Worm (Caenorhabditis elegans) whole organism, late embryonic: ENCODE results near the gene ceh-54.

Experiments used
- C38D4.7 ChIP-seq: fragments of 200-800 bp; sonication (Bioruptor generic); optimal IDR thresholded peaks from 2 replicates; lab custom pipeline; 2018; ENCODE audit warnings: mild to moderate bottlenecking, missing genetic modification characterization, moderate library complexity, missing compliant biosample characterization
- F13H6.1 ChIP-seq: sonication (generic microtip); optimal IDR thresholded peaks from 2 replicates; lab custom pipeline; 2016; ENCODE audit warnings: missing genetic modification characterization, missing compliant biosample characterization
- K09A11.1 ChIP-seq: sonication (generic microtip); optimal IDR thresholded peaks from 2 replicates; lab custom pipeline; 2017; ENCODE audit warnings: antibody characterized with exemption, mild to moderate bottlenecking, missing genetic modification characterization, missing compliant biosample characterization; ENCODE audit not compliant: insufficient read depth
- T23F11.4 ChIP-seq: fragments of 200-800 bp; sonication (Bioruptor generic); optimal IDR thresholded peaks from 2 replicates; lab custom pipeline; 2018; ENCODE audit warnings: mild to moderate bottlenecking, missing genetic modification characterization, missing compliant biosample characterization
- Y22D7AL.16 ChIP-seq: sonication (generic microtip); optimal IDR thresholded peaks from 2 replicates; lab custom pipeline; 2016; ENCODE audit warnings: missing genetic modification characterization, missing compliant biosample characterization
- ahr-1 ChIP-seq: sonication (generic microtip); optimal IDR thresholded peaks from 2 replicates; lab custom pipeline; 2016; ENCODE audit warnings: missing genetic modification characterization, missing compliant biosample characterization
- ceh-14 ChIP-seq: sonication (generic microtip); optimal IDR thresholded peaks from 2 replicates; lab custom pipeline; 2016; ENCODE audit warnings: missing genotype, missing genetic modification characterization, missing compliant biosample characterization
- ceh-19 ChIP-seq: fragments of 200-800 bp; sonication (Bioruptor generic); optimal IDR thresholded peaks from 2 replicates; lab custom pipeline; 2018; ENCODE audit warnings: mild to moderate bottlenecking, missing genetic modification characterization, missing compliant biosample characterization
- ceh-2 ChIP-seq: sonication (generic microtip); optimal IDR thresholded peaks from 2 replicates; lab custom pipeline; 2016; ENCODE audit warnings: missing genotype, missing genetic modification characterization, missing compliant biosample characterization
- ceh-22 ChIP-seq: sonication (generic microtip); optimal IDR thresholded peaks from 2 replicates; lab custom pipeline; 2017; ENCODE audit warnings: missing biosample characterization, missing genetic modification characterization
- ceh-24 ChIP-seq: sonication (generic microtip); optimal IDR thresholded peaks from 2 replicates; lab custom pipeline; 2016; ENCODE audit warnings: mild to moderate bottlenecking, missing genetic modification characterization, missing compliant biosample characterization
- ceh-34 ChIP-seq: sonication (generic microtip); optimal IDR thresholded peaks from 2 replicates; lab custom pipeline; 2016; ENCODE audit warnings: mild to moderate bottlenecking, missing genetic modification characterization, missing compliant biosample characterization
- ceh-45 ChIP-seq: fragments of 200-800 bp; sonication (Bioruptor generic); IDR thresholded peaks from 2 replicates; pipeline ENCODE4 v1.3.6; 2022; ENCODE audit warnings: missing genetic modification reagents, missing genetic modification characterization, missing compliant biosample characterization
- ceh-48 ChIP-seq: sonication (generic microtip); optimal IDR thresholded peaks from 2 replicates; lab custom pipeline; 2016; ENCODE audit warnings: missing genetic modification characterization, inconsistent platforms, missing compliant biosample characterization
- ceh-9 ChIP-seq: sonication (generic microtip); optimal IDR thresholded peaks from 2 replicates; lab custom pipeline; 2016; ENCODE audit warnings: mild to moderate bottlenecking, missing genetic modification characterization, inconsistent platforms, missing compliant biosample characterization
- che-1 ChIP-seq: sonication (generic microtip); optimal IDR thresholded peaks from 2 replicates; lab custom pipeline; 2016; ENCODE audit warnings: mild to moderate bottlenecking, missing genetic modification characterization, missing compliant biosample characterization
- dmd-4 ChIP-seq: sonication (generic microtip); optimal IDR thresholded peaks from 2 replicates; lab custom pipeline; 2016; ENCODE audit warnings: borderline replicate concordance, missing genetic modification characterization, missing compliant biosample characterization
- ets-4 ChIP-seq: sonication (generic microtip); optimal IDR thresholded peaks from 2 replicates; lab custom pipeline; 2016; ENCODE audit warnings: missing genetic modification characterization, missing compliant biosample characterization
- eyg-1 ChIP-seq: sonication (generic microtip); optimal IDR thresholded peaks from 2 replicates; lab custom pipeline; 2016; ENCODE audit warnings: missing genotype, missing genetic modification characterization, missing compliant biosample characterization
- fax-1 ChIP-seq: sonication (generic microtip); optimal IDR thresholded peaks from 2 replicates; lab custom pipeline; 2016; ENCODE audit warnings: missing genotype, missing genetic modification characterization, missing compliant biosample characterization
- fkh-6 ChIP-seq: sonication (generic microtip); optimal IDR thresholded peaks from 2 replicates; lab custom pipeline; 2016; ENCODE audit warnings: missing genetic modification characterization, missing compliant biosample characterization
- hlh-30 ChIP-seq: sonication (generic microtip); optimal IDR thresholded peaks from 2 replicates; lab custom pipeline; 2017; ENCODE audit warnings: antibody characterized with exemption, missing genetic modification characterization, missing compliant biosample characterization; ENCODE audit not compliant: insufficient read depth
- hlh-6 ChIP-seq: sonication (generic microtip); optimal IDR thresholded peaks from 2 replicates; lab custom pipeline; 2016; ENCODE audit warnings: missing genotype, missing genetic modification characterization, missing compliant biosample characterization
- hlh-8 ChIP-seq: sonication (generic microtip); optimal IDR thresholded peaks from 2 replicates; lab custom pipeline; 2016; ENCODE audit warnings: missing genotype, missing genetic modification characterization, missing compliant biosample characterization
- lim-6 ChIP-seq: sonication (generic microtip); optimal IDR thresholded peaks from 2 replicates; lab custom pipeline; 2016; ENCODE audit warnings: missing genetic modification characterization, missing compliant biosample characterization
- madf-2 ChIP-seq: sonication (generic microtip); optimal IDR thresholded peaks from 2 replicates; lab custom pipeline; 2017; ENCODE audit warnings: missing genetic modification characterization, missing compliant biosample characterization
- mec-3 ChIP-seq: sonication (generic microtip); optimal IDR thresholded peaks from 2 replicates; lab custom pipeline; 2016; ENCODE audit warnings: borderline replicate concordance, missing genetic modification characterization, missing compliant biosample characterization
- nhr-11 ChIP-seq: fragments of 150-350 bp; optimal IDR thresholded peaks from 2 replicates; lab custom pipeline; 2014; ENCODE audit warnings: missing biosample characterization, missing genetic modification characterization
- nhr-232 ChIP-seq: sonication (generic microtip); optimal IDR thresholded peaks from 2 replicates; lab custom pipeline; 2016; ENCODE audit warnings: missing genetic modification characterization, missing compliant biosample characterization
- npax-4 ChIP-seq: sonication (generic microtip); optimal IDR thresholded peaks from 2 replicates; lab custom pipeline; 2016; ENCODE audit warnings: missing genetic modification characterization, missing compliant biosample characterization
- pqm-1 ChIP-seq: sonication (generic microtip); optimal IDR thresholded peaks from 2 replicates; lab custom pipeline; 2016; ENCODE audit warnings: missing genetic modification characterization, missing compliant biosample characterization
- sdc-2 ChIP-seq: sonication (generic microtip); optimal IDR thresholded peaks from 2 replicates; lab custom pipeline; 2016; ENCODE audit warnings: missing genotype, missing genetic modification characterization, missing compliant biosample characterization
- sox-4 ChIP-seq: sonication (generic microtip); optimal IDR thresholded peaks from 2 replicates; lab custom pipeline; 2017; ENCODE audit warnings: mild to moderate bottlenecking, missing genetic modification characterization, inconsistent platforms, missing compliant biosample characterization
- syd-9 ChIP-seq: sonication (generic microtip); optimal IDR thresholded peaks from 2 replicates; lab custom pipeline; 2016; ENCODE audit warnings: mild to moderate bottlenecking, missing genetic modification characterization, moderate library complexity, missing compliant biosample characterization
- tbx-7 ChIP-seq: sonication (generic microtip); optimal IDR thresholded peaks from 2 replicates; lab custom pipeline; 2016; ENCODE audit warnings: missing genotype, missing genetic modification characterization, missing compliant biosample characterization
- unc-3 ChIP-seq, 2 experiments: fragments of 200-800 bp in 1 of 2; sonication (Bioruptor generic) in 1 of 2; sonication (generic microtip) in 1 of 2; conservative IDR thresholded peaks in 1 of 2; optimal IDR thresholded peaks in 1 of 2; 2 replicates each; pipeline versions ENCODE4 v1.3.6 to Lab custom; 2016 to 2022; ENCODE audit warnings: missing compliant biosample characterization in 2 of 2, missing genetic modification characterization in 2 of 2, missing genetic modification reagents in 1 of 2
- unc-55 ChIP-seq: sonication (generic microtip); optimal IDR thresholded peaks from 2 replicates; lab custom pipeline; 2017; ENCODE audit warnings: missing biosample characterization, missing genetic modification reagents, missing genetic modification characterization
- unc-86 ChIP-seq: sonication (generic microtip); optimal IDR thresholded peaks from 2 replicates; lab custom pipeline; 2016; ENCODE audit warnings: missing genetic modification characterization, missing compliant biosample characterization
- zip-5 ChIP-seq: sonication (generic microtip); optimal IDR thresholded peaks from 2 replicates; lab custom pipeline; 2016; ENCODE audit warnings: missing genetic modification characterization, missing compliant biosample characterization

The ceh-54 gene

DNA sequence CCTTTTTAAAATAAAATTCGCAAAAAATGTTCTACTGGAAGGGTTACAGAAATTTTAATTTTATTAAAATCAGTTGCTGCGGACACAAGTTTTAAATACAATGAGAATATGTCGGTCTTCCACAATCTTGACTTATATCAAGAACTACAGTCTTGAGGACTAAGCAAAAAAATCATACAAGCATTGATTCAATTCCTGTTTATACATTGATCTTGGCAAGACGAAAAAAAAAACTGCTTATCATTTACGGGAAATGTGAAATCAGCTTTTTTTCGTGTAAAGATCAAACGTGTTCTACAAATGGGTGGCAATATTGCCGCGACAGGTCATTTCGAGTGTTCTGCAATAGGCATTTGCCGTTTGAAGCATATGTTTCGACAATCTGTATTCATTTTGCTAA is 9.3 kb downstream of the ceh-54 start, which contains the start of gene T13C5.2:
T13C5.2 (plus strand) TSS at position 301 of the 400 bp plus-strand sequence.
- TF ChIP-seq ceh-34 (tag; lab: Kevin White, UChicago): no peak
- TF ChIP-seq hlh-8 (tag; lab: Kevin White, UChicago): no peak
- no peak for TF ChIP-seq dmd-4 (tag; lab: Kevin White, UChicago)
- TF ChIP-seq unc-3 (GFP tag; conservative IDR thresholded peaks at IDR 0.05; lab: Robert Waterston, UW): no peak
- no peak for TF ChIP-seq unc-3 (tag; optimal IDR thresholded peaks at IDR 0.05; lab: Kevin White, UChicago)
- no peak for TF ChIP-seq ceh-19
- no peak for TF ChIP-seq ceh-45 (GFP tag; lab: Robert Waterston, UW)
- TF ChIP-seq fkh-6: no peak
- no peak for TF ChIP-seq unc-55 (GFP tag; lab: Kevin White, UChicago)
- no peak for TF ChIP-seq ceh-9 (tag; lab: Kevin White, UChicago)
- TF ChIP-seq sdc-2 (tag; lab: Kevin White, UChicago): no peak
- no peak for TF ChIP-seq pqm-1
- TF ChIP-seq ahr-1 (tag; lab: Kevin White, UChicago): no peak

ce11 chrX:6180293-6180692 is 13.7 kb downstream of the ceh-54 start, which contains the start of gene T13C5.7:
Gene T13C5.7 (plus strand): TSS chrX:6180593.
- TF ChIP-seq ceh-19 (no peak), hlh-30 (no peak), nhr-232 (tag; lab: Kevin White, UChicago) (no peak), ceh-2 (tag; lab: Kevin White, UChicago) (no peak), F13H6.1 (tag; lab: Kevin White, UChicago) (no peak), zip-5 (tag; lab: Kevin White, UChicago) (no peak), T23F11.4 (GFP tag; lab: Kevin White, UChicago) (no peak), nhr-11 (no peak), ceh-22 (tag; lab: Kevin White, UChicago) (no peak), ceh-48 (tag; lab: Kevin White, UChicago) (no peak), unc-86 (tag; lab: Kevin White, UChicago) (no peak), K09A11.1 (tag; lab: Kevin White, UChicago) (no peak), C38D4.7 (GFP tag; lab: Kevin White, UChicago) (no peak), eyg-1 (tag; lab: Kevin White, UChicago) (no peak), ahr-1 (tag; lab: Kevin White, UChicago) (no peak), sox-4 (tag; lab: Kevin White, UChicago) (no peak), ceh-34 (tag; lab: Kevin White, UChicago) (no peak), Y22D7AL.16 (tag; lab: Kevin White, UChicago) (no peak)

DNA sequence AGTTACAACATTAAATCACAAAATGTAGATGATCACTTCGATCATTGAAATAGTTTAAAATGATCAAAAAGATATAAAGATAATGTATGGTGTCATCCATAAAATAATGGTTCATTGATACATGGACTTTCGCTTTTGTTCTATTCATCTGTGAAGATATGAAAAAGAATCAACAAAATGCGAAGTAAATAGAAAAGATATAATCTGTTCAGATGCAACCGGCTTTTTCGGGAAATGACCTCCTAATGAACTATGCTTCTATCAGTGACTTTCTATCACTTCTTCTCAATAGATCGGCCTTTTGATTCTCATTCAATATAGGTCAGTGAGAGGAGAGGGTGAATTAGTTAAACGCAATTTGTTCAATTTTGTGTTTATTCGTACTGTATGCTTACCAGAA is 15.1 kb downstream of the ceh-54 start:
- TF ChIP-seq zip-5 (tag; lab: Kevin White, UChicago) (no peak), npax-4 (tag; lab: Kevin White, UChicago) (no peak), ceh-48 (tag; lab: Kevin White, UChicago) (no peak), lim-6 (tag; lab: Kevin White, UChicago) (no peak)
- TF ChIP-seq, all 69 proteins: peak for 0

- TF ChIP-seq nhr-232 (tag; lab: Kevin White, UChicago) (no peak), C38D4.7 (GFP tag; lab: Kevin White, UChicago) (no peak), tbx-7 (no peak), ceh-24 (tag; lab: Kevin White, UChicago) (no peak), unc-3 (GFP tag; conservative IDR thresholded peaks at IDR 0.05; lab: Robert Waterston, UW) (no peak), unc-3 (tag; optimal IDR thresholded peaks at IDR 0.05; lab: Kevin White, UChicago) (no peak), syd-9 (tag; lab: Kevin White, UChicago) (no peak), nhr-11 (no peak), eyg-1 (tag; lab: Kevin White, UChicago) (no peak), che-1 (tag; lab: Kevin White, UChicago) (no peak), madf-2 (tag; lab: Kevin White, UChicago) (no peak), npax-4 (tag; lab: Kevin White, UChicago) (no peak), ets-4 (tag; lab: Kevin White, UChicago) (no peak), ceh-45 (GFP tag; lab: Robert Waterston, UW) (no peak), hlh-6 (no peak), ceh-14 (no peak), fax-1 (tag; lab: Kevin White, UChicago) (no peak), mec-3 (tag; lab: Kevin White, UChicago) (no peak)
- TF ChIP-seq, all 69 proteins: peak for 0
These were observed 16.0 kb downstream of the ceh-54 start, which contains the start of the genes T25B2.4 and T13C5.3 for ce11 chrX:6177944-6178566. Gene T25B2.4 (plus strand): TSS chrX:6178244. Gene T13C5.3 (plus strand): TSS chrX:6178516.
